Worm (Caenorhabditis elegans) whole organism, L4/young adult: Measurements from ENCODE around the gene M110.10.
A peak's percentile ranks its signal among the peaks of the same experiment; 100 is the strongest.

ENCODE experiments used
- W03F9.2 ChIP-seq: fragments of 150-350 bp; optimal IDR thresholded peaks from 2 replicates; lab custom pipeline; 2014; ENCODE audit warnings: missing biosample characterization, missing genetic modification characterization
- dao-5 ChIP-seq: sonication (generic microtip); optimal IDR thresholded peaks from 2 replicates; lab custom pipeline; 2016; ENCODE audit warnings: missing genotype, missing genetic modification characterization, moderate library complexity, missing compliant biosample characterization
- him-1 ChIP-seq: sonication (generic microtip); optimal IDR thresholded peaks from 2 replicates; lab custom pipeline; 2016; ENCODE audit warnings: missing genotype, missing genetic modification reagents, missing genetic modification characterization, missing compliant biosample characterization

M110.10 gene

DNA sequence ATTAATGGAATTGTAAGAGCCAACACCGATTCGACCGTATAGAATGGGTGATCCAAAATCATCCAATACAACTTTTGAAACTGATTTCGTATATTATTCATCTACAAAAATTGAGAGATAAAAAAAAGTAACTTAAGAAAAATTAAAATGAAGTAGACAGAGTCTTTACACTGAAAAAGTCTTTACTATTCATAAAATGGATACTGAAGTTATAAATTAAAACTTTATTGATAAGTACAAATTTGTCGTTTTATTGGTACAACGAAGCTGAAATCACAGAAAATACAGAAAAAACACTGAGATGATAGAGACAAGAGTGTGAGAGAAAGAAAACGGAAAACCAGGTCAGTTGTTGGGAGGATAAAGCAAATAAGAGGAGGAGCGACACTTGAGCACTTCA, at the start of gene M110.10:
TSS of gene M110.10 (minus strand) at position 101 of the 400 bp plus-strand sequence.
- TF ChIP-seq him-1 (tag; lab: Kevin White, UChicago), result no peak
- no peak for TF ChIP-seq W03F9.2 (tag; lab: Kevin White, UChicago)
- no peak for TF ChIP-seq dao-5 (tag; lab: Kevin White, UChicago)

DNA sequence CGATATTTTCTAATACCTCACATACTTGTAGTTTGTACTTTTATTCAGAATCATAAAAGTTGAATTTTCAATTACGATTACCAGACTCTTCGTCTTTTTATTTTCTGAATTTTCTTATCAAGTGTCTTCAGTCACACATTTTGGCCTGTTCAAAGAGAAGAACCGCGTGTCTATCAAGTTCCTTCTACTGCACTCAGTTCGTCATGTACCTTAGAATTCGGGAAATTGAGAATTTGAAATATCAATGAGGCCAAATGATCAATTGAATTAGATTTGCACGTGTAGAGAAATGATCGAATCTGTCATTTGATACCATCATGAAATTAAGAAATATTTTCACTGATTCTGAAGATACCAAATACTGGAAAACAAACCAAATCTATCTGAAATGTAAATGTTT, 49.3 kb upstream of the M110.10 start:
- TF ChIP-seq him-1 (tag; lab: Kevin White, UChicago) (no peak), W03F9.2 (tag; lab: Kevin White, UChicago) (no peak), dao-5 (tag; lab: Kevin White, UChicago) (no peak)

DNA sequence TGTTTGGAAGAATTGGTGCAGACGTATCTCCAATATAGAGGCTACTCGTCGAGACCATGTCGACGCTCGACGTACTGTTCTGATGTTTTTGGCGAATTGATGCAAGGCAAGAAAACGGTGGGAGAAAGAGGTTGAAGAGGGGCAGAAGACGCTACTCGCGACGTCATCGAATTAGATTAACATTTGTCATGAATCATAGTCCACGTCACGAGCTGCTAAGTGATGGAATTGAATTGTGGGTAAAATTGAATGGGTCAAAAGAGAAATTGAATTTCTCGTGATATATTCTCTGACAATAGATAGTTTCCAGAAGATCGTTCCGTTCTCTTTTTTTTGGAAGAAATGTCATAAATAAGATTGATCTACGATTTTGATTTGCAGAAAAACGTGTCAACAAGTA, 45.4 kb upstream of the M110.10 start:
- no peak for TF ChIP-seq dao-5 (tag; lab: Kevin White, UChicago)
- TF ChIP-seq W03F9.2 (tag; lab: Kevin White, UChicago), result no peak
- no peak for TF ChIP-seq him-1 (tag; lab: Kevin White, UChicago)

DNA sequence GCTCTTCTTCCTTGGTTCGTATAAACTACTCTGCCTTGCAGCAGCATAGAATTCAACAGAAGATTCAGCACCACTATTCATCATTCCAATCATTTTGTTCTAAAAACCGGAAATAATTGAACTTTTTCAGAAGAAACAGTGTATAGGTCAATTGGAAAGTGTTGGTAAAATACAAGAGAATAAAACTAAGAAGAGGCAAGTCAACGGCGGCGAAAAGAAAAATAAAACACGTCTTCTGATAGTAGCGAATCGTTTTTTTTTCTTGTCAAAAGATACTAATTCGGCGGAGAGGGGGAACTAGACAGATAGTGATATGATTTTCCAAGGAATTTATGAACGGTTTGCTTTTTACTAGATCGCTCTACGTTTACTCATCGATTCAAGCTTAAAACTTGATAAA, 44.8 kb upstream of the M110.10 start, which contains the start of gene F35C11.6:
TSS of gene F35C11.6 (minus strand) at position 101 of the 400 bp plus-strand sequence.
- TF ChIP-seq dao-5 (tag; lab: Kevin White, UChicago) (no peak), him-1 (tag; lab: Kevin White, UChicago) (no peak), W03F9.2 (tag; lab: Kevin White, UChicago) (no peak)

DNA sequence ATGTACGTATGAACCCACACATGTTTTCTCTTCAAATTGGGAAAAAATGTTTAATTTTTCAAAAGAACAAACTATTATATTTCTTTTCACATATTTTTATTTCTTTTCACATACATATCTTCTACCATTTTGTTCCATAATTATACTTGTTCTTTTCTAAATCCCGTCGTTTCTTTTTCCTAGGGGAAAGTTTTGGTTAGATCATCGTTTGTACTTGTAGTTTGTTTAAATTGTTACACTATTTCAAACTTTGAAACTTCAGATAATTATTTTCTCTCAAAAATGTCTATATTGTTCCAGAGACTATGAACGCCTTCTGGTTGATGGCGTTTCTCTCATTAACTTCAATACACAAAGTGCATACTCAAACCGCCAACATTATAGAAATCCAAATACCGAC, 41.7 kb upstream of the M110.10 start, which contains the start of gene F35C11.7:
TSS of gene F35C11.7 (plus strand) at position 301 of the 400 bp plus-strand sequence.
- TF ChIP-seq him-1 (tag; lab: Kevin White, UChicago), result no peak
- TF ChIP-seq W03F9.2 (tag; lab: Kevin White, UChicago), result no peak
- TF ChIP-seq dao-5 (tag; lab: Kevin White, UChicago), result no peak

DNA sequence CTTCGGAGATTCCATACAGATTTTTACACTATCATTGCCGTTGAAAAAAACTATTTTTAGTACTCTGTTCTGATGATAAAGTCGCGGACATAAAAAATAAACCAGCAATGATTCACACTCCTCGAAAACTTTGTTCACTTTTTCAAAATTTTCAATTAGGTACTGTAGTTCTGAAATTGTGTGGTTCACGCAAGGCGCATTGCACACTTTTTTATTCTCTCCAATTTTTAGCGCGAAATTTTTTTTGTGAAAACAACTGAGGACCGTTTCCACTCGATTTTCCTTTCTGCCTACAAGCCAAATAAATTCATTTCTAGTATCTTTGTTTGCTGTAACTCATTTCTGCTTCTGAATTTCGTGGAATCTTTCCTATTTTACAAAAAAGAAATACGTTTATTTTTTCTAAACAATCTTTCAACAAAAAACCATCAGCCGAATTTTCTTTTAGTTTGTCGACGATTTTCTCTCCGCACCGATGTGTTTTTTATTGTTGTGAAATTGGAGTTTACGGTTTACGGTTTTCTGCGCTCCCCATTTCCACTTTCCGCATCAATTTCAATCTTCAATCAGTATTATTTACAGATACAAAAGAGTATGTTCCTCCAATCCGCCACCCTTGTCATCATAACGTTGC, 39.0 kb upstream of the M110.10 start, which contains the start of gene F35C11.5:
TSS of gene F35C11.5 (plus strand) at position 584 of the 634 bp plus-strand sequence.
- no peak for TF ChIP-seq W03F9.2 (tag; lab: Kevin White, UChicago)
- TF ChIP-seq dao-5 (tag; lab: Kevin White, UChicago), result no peak
- TF ChIP-seq him-1 (tag; lab: Kevin White, UChicago), result no peak

DNA sequence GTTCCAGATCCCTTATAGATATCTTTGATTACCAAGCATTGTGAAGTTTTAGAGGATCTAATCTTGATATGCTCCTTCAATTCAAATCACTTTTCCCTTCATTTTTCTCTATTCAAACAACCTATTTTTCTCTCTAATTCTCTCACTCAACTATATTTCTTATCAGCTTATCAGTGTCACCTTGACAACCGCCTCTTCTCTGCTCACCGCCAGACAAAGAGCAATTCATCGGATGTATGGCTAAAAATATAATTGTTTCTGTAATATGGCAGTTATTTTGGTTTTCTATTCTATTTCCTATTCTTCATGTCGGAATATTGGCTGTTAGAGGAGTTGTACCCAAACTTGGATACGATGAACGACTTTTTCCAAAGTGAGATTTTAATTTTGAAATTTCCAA, 35.4 kb upstream of the M110.10 start:
- no peak for TF ChIP-seq dao-5 (tag; lab: Kevin White, UChicago)
- no peak for TF ChIP-seq him-1 (tag; lab: Kevin White, UChicago)
- no peak for TF ChIP-seq W03F9.2 (tag; lab: Kevin White, UChicago)

DNA sequence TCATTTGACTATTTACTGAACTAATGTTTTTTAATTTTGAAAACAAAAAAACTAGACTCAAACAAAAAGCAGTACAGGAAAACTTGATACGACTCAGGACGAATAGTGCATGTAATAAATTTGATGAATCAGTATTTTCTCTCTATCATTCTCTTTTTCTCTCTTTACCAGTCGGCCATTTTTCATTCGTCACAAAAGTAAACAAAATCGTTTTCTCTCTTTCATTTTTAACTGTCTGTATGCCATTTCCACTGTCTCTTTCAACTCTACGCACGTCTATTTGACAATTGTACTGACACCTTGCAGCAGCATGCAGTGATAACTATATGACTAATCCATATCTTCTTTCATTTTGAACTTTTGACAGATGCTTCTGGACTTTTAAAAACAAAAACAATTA, 34.5 kb upstream of the M110.10 start, which contains the start of the genes F35C11.2 and F35C11.4:
TSS of gene F35C11.2 (minus strand) at position 90 of the 400 bp plus-strand sequence.
TSS of gene F35C11.4 (plus strand) at position 260 of the 400 bp plus-strand sequence.
- TF ChIP-seq W03F9.2 (tag; lab: Kevin White, UChicago), result peak; percentile 4
- no peak for TF ChIP-seq dao-5 (tag; lab: Kevin White, UChicago)

DNA sequence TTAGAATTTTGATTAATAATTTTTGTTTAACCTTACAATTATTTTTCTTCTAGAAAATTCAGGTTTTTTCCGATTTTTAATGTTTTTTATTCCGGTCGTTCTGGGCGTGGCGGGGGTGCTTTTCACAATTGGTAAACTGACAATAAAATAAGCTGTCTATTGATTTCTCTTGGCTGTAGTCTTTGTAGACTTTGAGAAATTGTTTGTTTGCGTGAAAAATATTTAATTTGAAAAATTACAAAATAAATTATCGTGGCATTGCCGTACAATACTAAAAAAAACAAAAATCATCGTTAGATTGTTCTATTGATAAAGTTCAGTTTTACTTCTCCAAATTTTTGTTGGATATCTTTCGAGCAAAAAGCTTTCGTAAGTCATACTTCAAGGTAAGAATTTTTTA, 32.2 kb upstream of the M110.10 start, which contains the start of gene F35C11.3:
TSS of gene F35C11.3 (plus strand) at position 301 of the 400 bp plus-strand sequence.
- no peak for TF ChIP-seq dao-5 (tag; lab: Kevin White, UChicago)
- no peak for TF ChIP-seq him-1 (tag; lab: Kevin White, UChicago)
- TF ChIP-seq W03F9.2 (tag; lab: Kevin White, UChicago), result no peak

DNA sequence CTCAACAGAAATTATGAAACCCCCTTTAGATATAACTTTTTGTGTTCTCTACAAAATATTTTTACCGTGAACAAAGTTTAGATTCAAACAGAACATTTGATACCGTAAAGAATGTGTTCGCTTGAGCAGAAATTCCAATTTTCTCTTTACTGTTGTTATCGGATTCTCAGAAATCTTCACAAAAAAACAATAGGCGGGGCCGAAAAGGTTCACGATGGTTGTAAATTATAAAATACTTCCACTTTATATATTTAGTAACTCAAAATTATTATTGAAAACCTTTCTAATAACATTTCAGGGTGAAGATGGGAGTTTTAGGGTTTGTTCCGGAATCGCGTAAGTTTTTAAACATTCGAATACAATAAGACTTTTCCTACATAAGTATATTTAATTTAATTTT, 23.9 kb upstream of the M110.10 start, which contains the start of gene nlp-5:
TSS of gene nlp-5 (plus strand) at position 301 of the 400 bp plus-strand sequence.
- TF ChIP-seq him-1 (tag; lab: Kevin White, UChicago), result no peak
- TF ChIP-seq W03F9.2 (tag; lab: Kevin White, UChicago), result no peak
- TF ChIP-seq dao-5 (tag; lab: Kevin White, UChicago), result no peak

DNA sequence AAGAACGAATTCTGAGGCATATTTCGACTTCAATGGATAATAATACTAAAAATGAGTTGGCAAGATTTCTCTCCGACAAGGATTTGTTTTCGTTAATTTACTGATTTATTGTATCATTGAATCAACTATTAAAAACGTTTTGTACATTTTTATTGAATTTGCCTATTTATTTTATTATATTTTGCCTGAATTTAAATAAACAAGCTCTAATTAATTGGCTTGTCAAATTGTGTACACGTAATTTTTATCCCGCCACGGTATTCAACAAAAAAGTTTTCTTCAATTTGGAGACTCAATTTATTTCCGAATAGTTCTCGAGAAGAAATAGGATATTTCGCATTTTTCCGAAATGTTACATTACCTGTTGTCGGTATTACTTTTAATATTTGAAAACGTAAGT, 18.2 kb upstream of the M110.10 start, which contains the start of gene M110.7:
TSS of gene M110.7 (plus strand) at position 301 of the 400 bp plus-strand sequence.
- no peak for TF ChIP-seq him-1 (tag; lab: Kevin White, UChicago)

DNA sequence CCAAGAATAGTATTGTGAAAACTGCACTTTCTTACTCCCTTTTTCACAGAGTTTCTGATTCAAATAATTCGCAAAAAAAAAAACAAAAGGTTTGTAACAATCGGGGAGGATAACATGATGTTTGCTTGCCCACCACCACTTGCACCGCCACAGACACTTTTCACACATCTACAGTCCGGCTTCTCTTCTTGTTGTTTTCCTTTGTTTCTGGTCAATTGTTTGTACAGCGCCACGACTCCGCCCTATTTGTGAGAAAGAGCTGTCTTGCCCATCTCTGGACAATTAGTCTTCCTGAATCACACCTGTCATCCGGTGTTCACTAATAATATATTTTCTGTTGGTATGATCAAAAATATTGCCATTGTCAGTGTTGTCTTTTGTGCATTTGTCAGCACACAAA, 16.7 kb upstream of the M110.10 start, which contains the start of gene M110.9:
TSS of gene M110.9 (plus strand) at position 301 of the 400 bp plus-strand sequence.
- TF ChIP-seq him-1 (tag; lab: Kevin White, UChicago) (no peak), W03F9.2 (tag; lab: Kevin White, UChicago) (no peak), dao-5 (tag; lab: Kevin White, UChicago) (no peak)

DNA sequence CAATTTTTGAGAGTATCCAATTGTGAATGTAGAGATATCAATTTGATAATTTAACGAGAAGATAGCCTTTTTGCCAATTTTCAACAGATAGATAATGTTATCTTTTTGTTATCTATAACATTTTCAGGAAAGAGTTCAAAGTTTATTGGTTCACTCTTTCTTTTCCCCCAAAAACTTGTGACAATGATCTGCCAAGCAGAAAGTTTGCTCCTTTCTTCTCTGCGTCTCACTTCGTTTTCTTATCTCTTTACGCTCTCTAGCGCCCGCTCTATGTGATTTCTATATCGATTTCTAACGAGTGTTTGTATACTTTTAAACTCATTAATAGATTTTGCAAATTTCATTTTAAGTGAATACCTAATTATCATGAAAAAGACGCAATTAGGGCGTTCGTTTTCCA, 12.2 kb upstream of the M110.10 start:
- TF ChIP-seq him-1 (tag; lab: Kevin White, UChicago) (no peak), dao-5 (tag; lab: Kevin White, UChicago) (no peak), W03F9.2 (tag; lab: Kevin White, UChicago) (no peak)

DNA sequence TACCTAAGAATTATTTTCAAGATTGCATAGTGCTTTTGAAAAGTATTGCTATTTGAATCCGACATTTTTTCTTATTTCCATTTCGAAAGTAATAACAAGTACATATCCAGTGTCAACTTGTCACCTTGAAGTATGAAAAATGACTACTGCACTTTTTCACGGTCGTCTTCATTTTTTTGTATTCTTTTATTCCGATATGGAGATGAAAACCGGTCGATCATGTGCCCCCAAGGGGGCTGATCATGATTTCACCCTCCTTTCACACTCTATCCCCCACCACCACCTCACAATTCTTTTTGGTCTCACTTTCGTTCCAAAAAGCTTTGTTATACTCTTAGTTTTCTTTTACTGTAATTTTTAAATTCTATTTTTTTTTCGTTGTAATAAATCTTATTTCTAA, 11.6 kb upstream of the M110.10 start:
- TF ChIP-seq W03F9.2 (tag; lab: Kevin White, UChicago), result no peak
- TF ChIP-seq him-1 (tag; lab: Kevin White, UChicago), result no peak
- no peak for TF ChIP-seq dao-5 (tag; lab: Kevin White, UChicago)
